Fruit fly (Drosophila melanogaster) whole organism, embryonic: ENCODE measurements around the gene CG43271.

ENCODE experiments used
- Atf-2 ChIP-seq: fragments of 200-800 bp; sonication (Bioruptor generic); optimal IDR thresholded peaks from 2 replicates; lab custom pipeline; 2016; ENCODE audit warnings: missing biosample characterization, missing genetic modification characterization
- CG10431 ChIP-seq: fragments of 200-800 bp; sonication (Bioruptor generic); optimal IDR thresholded peaks from 3 replicates; lab custom pipeline; 2018; ENCODE audit warnings: missing biosample characterization, mild to moderate bottlenecking, missing genetic modification characterization
- CG10979 ChIP-seq: fragments of 200-800 bp; sonication (Bioruptor generic); optimal IDR thresholded peaks from 2 replicates; lab custom pipeline; 2018; ENCODE audit warnings: missing biosample characterization, mild to moderate bottlenecking, missing genetic modification characterization, moderate library complexity
- CG11560 ChIP-seq: fragments of 200-800 bp; sonication (Bioruptor generic); IDR thresholded peaks from 3 replicates; pipeline ENCODE4 v1.3.6; 2022; ENCODE audit warnings: missing biosample characterization, missing genetic modification characterization
- CG12236 ChIP-seq: fragments of 200-800 bp; sonication (Bioruptor generic); optimal IDR thresholded peaks from 2 replicates; lab custom pipeline; 2016; ENCODE audit warnings: missing biosample characterization, missing genetic modification characterization
- CG12942 ChIP-seq: fragments of 200-800 bp; sonication (Bioruptor generic); optimal IDR thresholded peaks from 3 replicates; lab custom pipeline; 2016; ENCODE audit warnings: missing biosample characterization, missing genetic modification characterization
- CG13775 ChIP-seq: fragments of 200-800 bp; sonication (Bioruptor generic); optimal IDR thresholded peaks from 3 replicates; lab custom pipeline; 2017; ENCODE audit warnings: missing biosample characterization, mild to moderate bottlenecking, missing genetic modification characterization
- CG15269 ChIP-seq: fragments of 200-800 bp; sonication (Bioruptor generic); optimal IDR thresholded peaks from 2 replicates; lab custom pipeline; 2018; ENCODE audit warnings: missing biosample characterization, mild to moderate bottlenecking, missing genetic modification characterization, moderate library complexity
- CG2120 ChIP-seq: fragments of 200-800 bp; sonication (Bioruptor generic); optimal IDR thresholded peaks from 3 replicates; lab custom pipeline; 2016; ENCODE audit warnings: missing biosample characterization, missing genetic modification characterization
- CG2889 ChIP-seq: fragments of 200-800 bp; sonication (Bioruptor generic); IDR thresholded peaks from 3 replicates; pipeline ENCODE4 v1.3.6; 2022; ENCODE audit warnings: missing biosample characterization, missing genetic modification characterization
- CG30020 ChIP-seq: fragments of 200-800 bp; optimal IDR thresholded peaks from 2 replicates; lab custom pipeline; 2019; ENCODE audit warnings: missing biosample characterization, mild to moderate bottlenecking, missing genetic modification characterization, moderate library complexity
- CG30431 ChIP-seq: fragments of 200-800 bp; sonication (Bioruptor generic); optimal IDR thresholded peaks from 2 replicates; lab custom pipeline; 2017; ENCODE audit warnings: missing biosample characterization, missing genetic modification characterization
- CG31365 ChIP-seq: fragments of 200-800 bp; sonication (Bioruptor generic); optimal IDR thresholded peaks from 2 replicates; lab custom pipeline; 2018; ENCODE audit warnings: missing biosample characterization, mild to moderate bottlenecking, missing genetic modification characterization
- CG3281 ChIP-seq: fragments of 200-800 bp; sonication (Bioruptor generic); optimal IDR thresholded peaks from 3 replicates; lab custom pipeline; 2017; ENCODE audit warnings: missing biosample characterization, mild to moderate bottlenecking, missing genetic modification characterization
- CG42726 ChIP-seq: fragments of 200-800 bp; sonication (Bioruptor generic); IDR thresholded peaks from 2 replicates; pipeline ENCODE4 v1.3.6; 2022; ENCODE audit warnings: missing biosample characterization, missing genetic modification characterization; ENCODE audit not compliant: partially characterized antibody
- CG7357 ChIP-seq: fragments of 200-800 bp; sonication (Bioruptor generic); IDR thresholded peaks from 3 replicates; pipeline ENCODE4 v1.3.6; 2022; ENCODE audit warnings: missing biosample characterization, missing genetic modification characterization
- CG7372 ChIP-seq: fragments of 200-800 bp; sonication (Bioruptor generic); IDR thresholded peaks from 2 replicates; pipeline ENCODE4 v1.3.6; 2022; ENCODE audit warnings: missing biosample characterization, missing genetic modification characterization
- CG7556 ChIP-seq: fragments of 200-800 bp; sonication (Bioruptor generic); optimal IDR thresholded peaks from 2 replicates; lab custom pipeline; 2017; ENCODE audit warnings: missing biosample characterization, mild to moderate bottlenecking, missing genetic modification characterization
- CG7745 ChIP-seq: fragments of 200-800 bp; sonication (Bioruptor generic); optimal IDR thresholded peaks from 2 replicates; lab custom pipeline; 2018; ENCODE audit warnings: missing biosample characterization, mild to moderate bottlenecking, missing genetic modification characterization, moderate library complexity
- CG7786 ChIP-seq: fragments of 200-800 bp; sonication (Bioruptor generic); optimal IDR thresholded peaks from 2 replicates; lab custom pipeline; 2016; ENCODE audit warnings: missing biosample characterization, missing genetic modification characterization
- CG8281 ChIP-seq: fragments of 200-800 bp; sonication (Bioruptor generic); optimal IDR thresholded peaks from 2 replicates; lab custom pipeline; 2018; ENCODE audit warnings: missing biosample characterization, mild to moderate bottlenecking, missing genetic modification characterization, moderate library complexity
- CG8924 ChIP-seq: fragments of 200-800 bp; optimal IDR thresholded peaks from 3 replicates; lab custom pipeline; 2019; ENCODE audit warnings: missing biosample characterization, mild to moderate bottlenecking, missing genetic modification characterization, moderate library complexity
- CG9437 ChIP-seq: fragments of 200-800 bp; sonication (Bioruptor generic); optimal IDR thresholded peaks from 2 replicates; lab custom pipeline; 2018; ENCODE audit warnings: missing biosample characterization, mild to moderate bottlenecking, missing genetic modification characterization
- CoRest ChIP-seq: fragments of 200-800 bp; sonication (Bioruptor generic); optimal IDR thresholded peaks from 3 replicates; lab custom pipeline; 2018; ENCODE audit warnings: missing biosample characterization, mild to moderate bottlenecking, missing genetic modification characterization, moderate library complexity
- D19A ChIP-seq: fragments of 200-800 bp; optimal IDR thresholded peaks from 3 replicates; lab custom pipeline; 2019; ENCODE audit warnings: missing biosample characterization, mild to moderate bottlenecking, missing genetic modification characterization, moderate library complexity
- Dip3 ChIP-seq: fragments of 200-800 bp; sonication (Bioruptor generic); optimal IDR thresholded peaks from 3 replicates; lab custom pipeline; 2016; ENCODE audit warnings: missing biosample characterization, missing genetic modification characterization
- Fer3 ChIP-seq: fragments of 200-800 bp; sonication (Bioruptor generic); optimal IDR thresholded peaks from 2 replicates; lab custom pipeline; 2018; ENCODE audit warnings: missing biosample characterization, mild to moderate bottlenecking, missing genetic modification characterization, moderate library complexity
- H15 ChIP-seq: fragments of 200-800 bp; sonication (Bioruptor generic); IDR thresholded peaks from 3 replicates; pipeline ENCODE4 v1.3.6; 2022; ENCODE audit warnings: missing biosample characterization, missing genetic modification characterization
- HHEX ChIP-seq: fragments of 200-800 bp; sonication (Bioruptor generic); optimal IDR thresholded peaks from 3 replicates; lab custom pipeline; 2017; ENCODE audit warnings: missing biosample characterization, mild to moderate bottlenecking, missing genetic modification characterization, missing genetic modification reagents
- Hmr ChIP-seq: fragments of 200-800 bp; sonication (Bioruptor generic); optimal IDR thresholded peaks from 3 replicates; lab custom pipeline; 2017; ENCODE audit warnings: mild to moderate bottlenecking, missing biosample characterization, missing genetic modification reagents, missing genetic modification characterization
- Hmx ChIP-seq: fragments of 200-800 bp; sonication (Bioruptor generic); optimal IDR thresholded peaks from 2 replicates; lab custom pipeline; 2016; ENCODE audit warnings: missing biosample characterization, missing genetic modification characterization
- Kr ChIP-seq: fragments of 200-800 bp; sonication (Bioruptor generic); optimal IDR thresholded peaks from 2 replicates; lab custom pipeline; 2017; ENCODE audit warnings: missing biosample characterization, mild to moderate bottlenecking, missing genetic modification characterization
- Lpt ChIP-seq: fragments of >200 bp; optimal IDR thresholded peaks from 2 replicates; lab custom pipeline; 2018; ENCODE audit warnings: missing biosample characterization, missing genetic modification characterization
- Mrtf ChIP-seq: fragments of 200-800 bp; sonication (Bioruptor generic); IDR thresholded peaks from 3 replicates; pipeline ENCODE4 v1.3.6; 2022; ENCODE audit warnings: missing biosample characterization, missing genetic modification characterization
- Myb ChIP-seq: fragments of 200-800 bp; sonication (Bioruptor generic); optimal IDR thresholded peaks from 2 replicates; lab custom pipeline; 2016; ENCODE audit warnings: missing biosample characterization, missing genetic modification characterization
- NC2β ChIP-seq: fragments of 200-800 bp; sonication (Bioruptor generic); optimal IDR thresholded peaks from 2 replicates; lab custom pipeline; 2016; ENCODE audit warnings: missing biosample characterization, missing genetic modification characterization
- PHDP ChIP-seq: fragments of 200-800 bp; sonication (Bioruptor generic); optimal IDR thresholded peaks from 3 replicates; lab custom pipeline; 2018; ENCODE audit warnings: missing biosample characterization, mild to moderate bottlenecking, missing genetic modification characterization, moderate library complexity
- TFAM ChIP-seq: fragments of 200-800 bp; sonication (Bioruptor generic); optimal IDR thresholded peaks from 2 replicates; lab custom pipeline; 2017; ENCODE audit warnings: missing biosample characterization, missing genetic modification characterization, inconsistent platforms
- chn ChIP-seq: fragments of 200-800 bp; sonication (Bioruptor generic); optimal IDR thresholded peaks from 2 replicates; lab custom pipeline; 2016; ENCODE audit warnings: missing biosample characterization, missing genetic modification characterization
- ci ChIP-seq: fragments of 200-800 bp; sonication (Bioruptor generic); IDR thresholded peaks from 3 replicates; pipeline ENCODE4 v1.3.6; 2022; ENCODE audit warnings: missing biosample characterization, missing genetic modification characterization
- crol ChIP-seq: fragments of 200-800 bp; sonication (Bioruptor generic); IDR thresholded peaks from 2 replicates; pipeline ENCODE4 v1.3.6; 2022; ENCODE audit warnings: missing biosample characterization, missing genetic modification characterization
- gce ChIP-seq: fragments of 200-800 bp; sonication (Bioruptor generic); IDR thresholded peaks from 3 replicates; pipeline ENCODE4 v1.3.6; 2022; ENCODE audit warnings: missing biosample characterization, missing genetic modification characterization
- gcm ChIP-seq: fragments of 200-800 bp; sonication (Bioruptor generic); optimal IDR thresholded peaks from 2 replicates; lab custom pipeline; 2019; ENCODE audit warnings: missing biosample characterization, mild to moderate bottlenecking, missing genetic modification characterization, moderate library complexity
- ind ChIP-seq: fragments of 200-800 bp; sonication (Bioruptor generic); optimal IDR thresholded peaks from 3 replicates; lab custom pipeline; 2016; ENCODE audit warnings: missing biosample characterization, missing genetic modification characterization
- ken ChIP-seq: fragments of 200-800 bp; sonication (Bioruptor generic); IDR thresholded peaks from 3 replicates; pipeline ENCODE4 v1.3.6; 2022; ENCODE audit warnings: missing biosample characterization, missing genetic modification characterization
- lab ChIP-seq: fragments of 200-800 bp; sonication (Bioruptor generic); optimal IDR thresholded peaks from 3 replicates; lab custom pipeline; 2017; ENCODE audit warnings: missing biosample characterization, missing genetic modification characterization, mild to moderate bottlenecking, moderate library complexity, missing genetic modification reagents
- maf-S ChIP-seq: fragments of 200-800 bp; sonication (Bioruptor generic); optimal IDR thresholded peaks from 2 replicates; lab custom pipeline; 2016; ENCODE audit warnings: missing biosample characterization, missing genetic modification characterization
- oc ChIP-seq: fragments of 200-800 bp; sonication (Bioruptor generic); optimal IDR thresholded peaks from 2 replicates; lab custom pipeline; 2018; ENCODE audit warnings: missing biosample characterization, mild to moderate bottlenecking, missing genetic modification characterization, moderate library complexity
- peb ChIP-seq: fragments of 200-800 bp; sonication (Bioruptor generic); IDR thresholded peaks from 2 replicates; pipeline ENCODE4 v1.3.6; 2022; ENCODE audit warnings: missing biosample characterization, missing genetic modification characterization
- pros ChIP-seq: fragments of 200-800 bp; sonication (Bioruptor generic); optimal IDR thresholded peaks from 3 replicates; lab custom pipeline; 2019; ENCODE audit warnings: missing biosample characterization, mild to moderate bottlenecking, missing genetic modification characterization, moderate library complexity
- sima ChIP-seq: fragments of 200-800 bp; sonication (Bioruptor generic); optimal IDR thresholded peaks from 2 replicates; lab custom pipeline; 2016; ENCODE audit warnings: missing biosample characterization, missing genetic modification characterization
- slbo ChIP-seq: fragments of 200-800 bp; sonication (Bioruptor generic); IDR thresholded peaks from 2 replicates; pipeline ENCODE4 v1.3.6; 2022; ENCODE audit warnings: missing biosample characterization, missing genetic modification characterization
- slou ChIP-seq: fragments of 200-800 bp; sonication (Bioruptor generic); optimal IDR thresholded peaks from 3 replicates; lab custom pipeline; 2016; ENCODE audit warnings: missing biosample characterization, missing genetic modification characterization

Gene CG43271

dm6 chr2L:17921527-17921926, 6.7 kb upstream of the CG43271 start (continued):
- TF ChIP-seq D19A = no peak
- TF ChIP-seq Atf-2 (GFP tag; lab: Kevin White, UChicago) = no peak
- TF ChIP-seq CG2120 (GFP tag; lab: Kevin White, UChicago) = peak; percentile 17
- no peak for TF ChIP-seq CG10979
- TF ChIP-seq TFAM (GFP tag; lab: Kevin White, UChicago) = no peak
- no peak for TF ChIP-seq ken (GFP tag; lab: Robert Waterston, UW)
- TF ChIP-seq CG30431 (GFP tag; lab: Kevin White, UChicago) = no peak
- TF ChIP-seq Mrtf (GFP tag; lab: Robert Waterston, UW) = no peak
- no peak for TF ChIP-seq CG8281 (tag; lab: Kevin White, UChicago)
- no peak for TF ChIP-seq peb (GFP tag; lab: Robert Waterston, UW)
- TF ChIP-seq Dip3 (GFP tag; lab: Kevin White, UChicago) = no peak
- peak; percentile 32 for TF ChIP-seq CG7556 (GFP tag; lab: Kevin White, UChicago)
- peak; percentile 24; the same call in 1 of the 2 replicates for TF ChIP-seq slbo (GFP tag; lab: Robert Waterston, UW)
- no peak for TF ChIP-seq Kr
- TF ChIP-seq CG3281 (GFP tag; lab: Kevin White, UChicago) = peak; percentile 10
- peak; percentile 14 for TF ChIP-seq CG15269 (tag; lab: Kevin White, UChicago)
- no peak for TF ChIP-seq HHEX (GFP tag; lab: Kevin White, UChicago)
- TF ChIP-seq CG31365 (tag; lab: Kevin White, UChicago) = no peak
- TF ChIP-seq CG12236 (GFP tag; lab: Kevin White, UChicago) = no peak
- no peak for TF ChIP-seq CG7745 (tag; lab: Kevin White, UChicago)
- TF ChIP-seq ind (GFP tag; lab: Kevin White, UChicago) = peak; percentile 31
- TF ChIP-seq Lpt (GFP tag; lab: Kevin White, UChicago) = no peak
- TF ChIP-seq H15 (GFP tag; lab: Robert Waterston, UW) = no peak
- no peak for TF ChIP-seq CG30020 (tag; lab: Kevin White, UChicago)
- TF ChIP-seq Hmr (GFP tag; lab: Kevin White, UChicago) = peak; percentile 33
- no peak for TF ChIP-seq CG11560
- no peak for TF ChIP-seq CG7357 (GFP tag; lab: Robert Waterston, UW)
- TF ChIP-seq CG13775 (GFP tag; lab: Kevin White, UChicago) = no peak
- no peak for TF ChIP-seq ci (GFP tag; lab: Robert Waterston, UW)
- no peak for TF ChIP-seq gcm (GFP tag; lab: Kevin White, UChicago)
- TF ChIP-seq oc (tag; lab: Kevin White, UChicago) = no peak
- no peak for TF ChIP-seq CG8924 (tag; lab: Kevin White, UChicago)
- no peak for TF ChIP-seq CG2889
- TF ChIP-seq lab = peak; percentile 63
- TF ChIP-seq NC2β (GFP tag; lab: Kevin White, UChicago) = no peak
- TF ChIP-seq pros (GFP tag; lab: Kevin White, UChicago) = no peak
- peak; percentile 20 for TF ChIP-seq PHDP (tag; lab: Kevin White, UChicago)
- TF ChIP-seq maf-S (GFP tag; lab: Kevin White, UChicago) = no peak
- no peak for TF ChIP-seq crol (GFP tag; lab: Robert Waterston, UW)
- no peak for TF ChIP-seq sima (GFP tag; lab: Kevin White, UChicago)
- no peak for TF ChIP-seq slou
- no peak for TF ChIP-seq CG7372 (GFP tag; lab: Robert Waterston, UW)
- TF ChIP-seq Hmx (GFP tag; lab: Kevin White, UChicago) = no peak
- peak; percentile 2 for TF ChIP-seq CoRest (tag; lab: Kevin White, UChicago)
- TF ChIP-seq gce (GFP tag; lab: Robert Waterston, UW) = no peak
- peak; percentile 35 for TF ChIP-seq Fer3 (tag; lab: Kevin White, UChicago)
- TF ChIP-seq CG12942 (GFP tag; lab: Kevin White, UChicago) = no peak
- TF ChIP-seq Myb (GFP tag; lab: Kevin White, UChicago) = no peak
- no peak for TF ChIP-seq CG7786
- TF ChIP-seq CG10431 (GFP tag; lab: Kevin White, UChicago) = no peak
- no peak for TF ChIP-seq chn (GFP tag; lab: Kevin White, UChicago)
- TF ChIP-seq CG42726 = no peak
- no peak for TF ChIP-seq CG9437 (GFP tag; lab: Kevin White, UChicago)
